Fruit fly (Drosophila melanogaster) whole organism, embryonic: ENCODE data around the gene Zwilch.

Source experiments
- Awh ChIP-seq: fragments of 200-800 bp; sonication (Bioruptor generic); IDR thresholded peaks from 2 replicates; pipeline ENCODE4, ENCODE4 v1.3.6; 2022; ENCODE audit warnings: missing biosample characterization, missing genetic modification characterization
- CG10543 ChIP-seq: fragments of 200-800 bp; sonication (Bioruptor generic); optimal IDR thresholded peaks from 3 replicates; lab custom pipeline; 2017; ENCODE audit warnings: missing biosample characterization, mild to moderate bottlenecking, missing genetic modification characterization, moderate library complexity
- CG10979 ChIP-seq: fragments of 200-800 bp; sonication (Bioruptor generic); optimal IDR thresholded peaks from 2 replicates; lab custom pipeline; 2018; ENCODE audit warnings: missing biosample characterization, mild to moderate bottlenecking, missing genetic modification characterization, moderate library complexity
- CG12236 ChIP-seq: fragments of 200-800 bp; sonication (Bioruptor generic); optimal IDR thresholded peaks from 2 replicates; lab custom pipeline; 2016; ENCODE audit warnings: missing biosample characterization, missing genetic modification characterization
- CG12744 ChIP-seq: fragments of 200-800 bp; sonication (Bioruptor generic); optimal IDR thresholded peaks from 2 replicates; lab custom pipeline; 2016; ENCODE audit warnings: missing biosample characterization, missing genetic modification characterization
- CG13624 ChIP-seq: fragments of 200-800 bp; sonication (Bioruptor generic); optimal IDR thresholded peaks from 2 replicates; lab custom pipeline; 2016; ENCODE audit warnings: missing biosample characterization, missing genetic modification characterization
- CG16863 ChIP-seq: fragments of 200-800 bp; sonication (Bioruptor generic); optimal IDR thresholded peaks from 3 replicates; lab custom pipeline; 2016; ENCODE audit warnings: missing biosample characterization, missing genetic modification characterization
- CG17359 ChIP-seq: fragments of 200-800 bp; sonication (Bioruptor generic); optimal IDR thresholded peaks from 3 replicates; lab custom pipeline; 2018; ENCODE audit warnings: missing biosample characterization, mild to moderate bottlenecking, missing genetic modification characterization, moderate library complexity
- CG17802 ChIP-seq: fragments of 200-800 bp; sonication (Bioruptor generic); optimal IDR thresholded peaks from 2 replicates; lab custom pipeline; 2018; ENCODE audit warnings: missing biosample characterization, mild to moderate bottlenecking, missing genetic modification characterization, moderate library complexity
- CG18262 ChIP-seq: fragments of 200-800 bp; optimal IDR thresholded peaks from 3 replicates; lab custom pipeline; 2019; ENCODE audit warnings: missing biosample characterization, mild to moderate bottlenecking, missing genetic modification characterization, moderate library complexity
- CG2199 ChIP-seq: fragments of 200-800 bp; sonication (Bioruptor generic); IDR thresholded peaks from 3 replicates; pipeline ENCODE4 v1.3.6; 2022; ENCODE audit warnings: missing biosample characterization, missing genetic modification characterization
- CG2875 ChIP-seq: fragments of 200-800 bp; sonication (Bioruptor generic); optimal IDR thresholded peaks from 2 replicates; lab custom pipeline; 2017; ENCODE audit warnings: missing biosample characterization, mild to moderate bottlenecking, missing genetic modification characterization, missing genetic modification reagents
- CG31388 ChIP-seq: fragments of 200-800 bp; sonication (Bioruptor generic); optimal IDR thresholded peaks from 2 replicates; lab custom pipeline; 2016; ENCODE audit warnings: missing biosample characterization, missing genetic modification characterization
- CG33557 ChIP-seq: fragments of 200-800 bp; sonication (Bioruptor generic); optimal IDR thresholded peaks from 2 replicates; lab custom pipeline; 2019; ENCODE audit warnings: missing biosample characterization, mild to moderate bottlenecking, missing genetic modification characterization, moderate library complexity
- CG42726 ChIP-seq: fragments of 200-800 bp; sonication (Bioruptor generic); IDR thresholded peaks from 2 replicates; pipeline ENCODE4 v1.3.6; 2022; ENCODE audit warnings: missing biosample characterization, missing genetic modification characterization; ENCODE audit not compliant: partially characterized antibody
- CG4424 ChIP-seq: fragments of 200-800 bp; sonication (Bioruptor generic); optimal IDR thresholded peaks from 3 replicates; lab custom pipeline; 2016; ENCODE audit warnings: missing biosample characterization, missing genetic modification characterization
- CG4730 ChIP-seq: fragments of 200-800 bp; sonication (Bioruptor generic); IDR thresholded peaks from 2 replicates; pipeline ENCODE4 v1.3.6; 2022; ENCODE audit warnings: missing biosample characterization, missing genetic modification characterization
- CG4854 ChIP-seq: fragments of 200-800 bp; sonication (Bioruptor generic); optimal IDR thresholded peaks from 2 replicates; lab custom pipeline; 2016; ENCODE audit warnings: missing biosample characterization, missing genetic modification characterization, inconsistent platforms
- CG6654 ChIP-seq: fragments of 200-800 bp; sonication (Bioruptor generic); optimal IDR thresholded peaks from 2 replicates; lab custom pipeline; 2017; ENCODE audit warnings: missing biosample characterization, mild to moderate bottlenecking, missing genetic modification characterization
- CG6791 ChIP-seq: fragments of 200-800 bp; sonication (Bioruptor generic); IDR thresholded peaks from 3 replicates; pipeline ENCODE4 v1.3.6; 2022; ENCODE audit warnings: missing biosample characterization, missing genetic modification characterization; ENCODE audit not compliant: partially characterized antibody
- CG7786 ChIP-seq: fragments of 200-800 bp; sonication (Bioruptor generic); optimal IDR thresholded peaks from 2 replicates; lab custom pipeline; 2016; ENCODE audit warnings: missing biosample characterization, missing genetic modification characterization
- CG7839 ChIP-seq: fragments of 200-800 bp; sonication (Bioruptor generic); optimal IDR thresholded peaks from 3 replicates; lab custom pipeline; 2018; ENCODE audit warnings: missing biosample characterization, mild to moderate bottlenecking, missing genetic modification characterization, moderate library complexity
- CG9727 ChIP-seq: fragments of 200-800 bp; sonication (Bioruptor generic); optimal IDR thresholded peaks from 3 replicates; lab custom pipeline; 2017; ENCODE audit warnings: missing biosample characterization, mild to moderate bottlenecking, missing genetic modification characterization
- Dll ChIP-seq: fragments of 200-800 bp; sonication (Bioruptor generic); IDR thresholded peaks from 4 replicates; pipeline ENCODE4 v1.3.6; 2022; ENCODE audit warnings: missing biosample characterization, missing genetic modification characterization; ENCODE audit not compliant: partially characterized antibody
- Drgx ChIP-seq: fragments of 200-800 bp; sonication (Bioruptor generic); IDR thresholded peaks from 2 replicates; pipeline ENCODE4 v1.3.6; 2022; ENCODE audit warnings: missing biosample characterization, missing genetic modification characterization
- E2f2 ChIP-seq: fragments of 200-800 bp; sonication (Bioruptor generic); IDR thresholded peaks from 2 replicates; pipeline ENCODE4 v1.3.6; 2022; ENCODE audit warnings: missing biosample characterization, missing genetic modification characterization
- Fer1 ChIP-seq: fragments of 200-800 bp; sonication (Bioruptor generic); optimal IDR thresholded peaks from 2 replicates; lab custom pipeline; 2017; ENCODE audit warnings: missing biosample characterization, mild to moderate bottlenecking, missing genetic modification characterization
- Hand ChIP-seq: fragments of 200-800 bp; sonication (Bioruptor generic); optimal IDR thresholded peaks from 2 replicates; lab custom pipeline; 2017; ENCODE audit warnings: mild to moderate bottlenecking, missing biosample characterization, missing genetic modification reagents, missing genetic modification characterization
- Hr51 ChIP-seq, 2 experiments: fragments of 200-800 bp; sonication (Bioruptor generic); optimal IDR thresholded peaks; 2 replicates in 1 of 2; 3 replicates in 1 of 2; lab custom pipeline; 2016 to 2018; ENCODE audit warnings: missing biosample characterization in 2 of 2, missing genetic modification characterization in 2 of 2, mild to moderate bottlenecking in 1 of 2, moderate library complexity in 1 of 2
- Lhr ChIP-seq: fragments of 200-800 bp; sonication (Bioruptor generic); optimal IDR thresholded peaks from 3 replicates; lab custom pipeline; 2017; ENCODE audit warnings: mild to moderate bottlenecking, missing biosample characterization, missing genetic modification reagents, missing genetic modification characterization
- Max ChIP-seq: fragments of 200-800 bp; sonication (Bioruptor generic); optimal IDR thresholded peaks from 2 replicates; lab custom pipeline; 2016; ENCODE audit warnings: missing biosample characterization, mild to moderate bottlenecking, missing genetic modification characterization
- Opbp ChIP-seq: fragments of 200-800 bp; sonication (Bioruptor generic); IDR thresholded peaks from 3 replicates; pipeline ENCODE4 v1.3.6; 2022; ENCODE audit warnings: missing biosample characterization, missing genetic modification characterization; ENCODE audit not compliant: partially characterized antibody
- Sox102F ChIP-seq: fragments of 200-800 bp; sonication (Bioruptor generic); optimal IDR thresholded peaks from 2 replicates; lab custom pipeline; 2018; ENCODE audit warnings: missing biosample characterization, mild to moderate bottlenecking, missing genetic modification characterization, moderate library complexity
- Ssrp ChIP-seq: fragments of 200-800 bp; sonication (Bioruptor generic); optimal IDR thresholded peaks from 2 replicates; lab custom pipeline; 2018; ENCODE audit warnings: missing biosample characterization, mild to moderate bottlenecking, missing genetic modification characterization, moderate library complexity
- Tbp ChIP-seq: fragments of >200 bp; optimal IDR thresholded peaks from 2 replicates; lab custom pipeline; 2018; ENCODE audit warnings: missing biosample characterization, missing genetic modification characterization
- Xrp1 ChIP-seq: fragments of 200-800 bp; sonication (Bioruptor generic); IDR thresholded peaks from 2 replicates; pipeline ENCODE4 v1.3.6; 2022; ENCODE audit warnings: missing biosample characterization, missing genetic modification characterization
- bowl ChIP-seq: fragments of 200-800 bp; sonication (Bioruptor generic); IDR thresholded peaks from 2 replicates; pipeline ENCODE4 v1.3.6; 2022; ENCODE audit warnings: missing biosample characterization, missing genetic modification characterization
- cad ChIP-seq: fragments of >200 bp; optimal IDR thresholded peaks from 2 replicates; lab custom pipeline; 2017; ENCODE audit warnings: missing biosample characterization, missing genetic modification characterization
- cg ChIP-seq: fragments of 200-800 bp; sonication (Bioruptor generic); optimal IDR thresholded peaks from 3 replicates; lab custom pipeline; 2019; ENCODE audit warnings: missing biosample characterization, mild to moderate bottlenecking, missing genetic modification characterization, moderate library complexity
- ftz-f1 ChIP-seq: fragments of 200-800 bp; sonication (Bioruptor generic); optimal IDR thresholded peaks from 2 replicates; lab custom pipeline; 2016; ENCODE audit warnings: missing biosample characterization, missing genetic modification characterization
- h ChIP-seq: fragments of >200 bp; optimal IDR thresholded peaks from 2 replicates; lab custom pipeline; 2017
- kah ChIP-seq: fragments of 200-800 bp; sonication (Bioruptor generic); optimal IDR thresholded peaks from 2 replicates; lab custom pipeline; 2018; ENCODE audit warnings: missing biosample characterization, mild to moderate bottlenecking, missing genetic modification characterization
- kni ChIP-seq: fragments of 200-800 bp; sonication (Bioruptor generic); optimal IDR thresholded peaks from 3 replicates; lab custom pipeline; 2017; ENCODE audit warnings: mild to moderate bottlenecking, missing biosample characterization, missing genetic modification reagents, missing genetic modification characterization
- mam ChIP-seq: fragments of 200-800 bp; sonication (Bioruptor generic); optimal IDR thresholded peaks from 3 replicates; lab custom pipeline; 2016; ENCODE audit warnings: missing biosample characterization, missing genetic modification characterization
- pita ChIP-seq: fragments of 200-800 bp; sonication (Bioruptor generic); optimal IDR thresholded peaks from 2 replicates; lab custom pipeline; 2017; ENCODE audit warnings: missing biosample characterization, mild to moderate bottlenecking, missing genetic modification characterization
- ro ChIP-seq: fragments of 200-800 bp; sonication (Bioruptor generic); IDR thresholded peaks from 2 replicates; pipeline ENCODE4 v1.3.6; 2022; ENCODE audit warnings: missing biosample characterization, missing genetic modification characterization
- salm ChIP-seq: fragments of 200-800 bp; sonication (Bioruptor generic); optimal IDR thresholded peaks from 2 replicates; lab custom pipeline; 2018; ENCODE audit warnings: missing biosample characterization, mild to moderate bottlenecking, missing genetic modification characterization
- trem ChIP-seq: fragments of 200-800 bp; optimal IDR thresholded peaks from 3 replicates; lab custom pipeline; 2019; ENCODE audit warnings: missing biosample characterization, mild to moderate bottlenecking, missing genetic modification characterization, moderate library complexity
- vnd ChIP-seq: fragments of 200-800 bp; sonication (Bioruptor generic); IDR thresholded peaks from 3 replicates; pipeline ENCODE4 v1.3.6; 2022; ENCODE audit warnings: missing biosample characterization, missing genetic modification characterization; ENCODE audit not compliant: partially characterized antibody

Zwilch gene

dm6 chr3R:31231134-31231533, 18.0 kb upstream of the Zwilch start:
- TF ChIP-seq CG2199 (GFP tag; lab: Robert Waterston, UW) (peak; percentile 75; the same call in 1 of the 3 replicates), bowl (GFP tag; lab: Robert Waterston, UW) (no peak), CG4730 (GFP tag; lab: Robert Waterston, UW) (no peak), CG6654 (GFP tag; lab: Kevin White, UChicago) (peak; percentile 98), CG12236 (GFP tag; lab: Kevin White, UChicago) (no peak), Ssrp (peak; percentile 1), Opbp (peak; percentile 11; the same call in 1 of the 3 replicates), CG4424 (GFP tag; lab: Kevin White, UChicago) (no peak), Lhr (no peak), CG7786 (GFP tag; lab: Kevin White, UChicago) (no peak), CG7839 (tag; lab: Kevin White, UChicago) (no peak), pita (GFP tag; lab: Kevin White, UChicago) (peak; percentile 8), Drgx (no peak), CG17802 (tag; lab: Kevin White, UChicago) (no peak), Fer1 (GFP tag; lab: Kevin White, UChicago) (no peak), h (lab: Kevin White, UChicago) (no peak), CG6791 (GFP tag; lab: Robert Waterston, UW) (0 out of 3 replicates have a peak, but pooled peaks have one; percentile 40), Hand (GFP tag; lab: Kevin White, UChicago) (no peak), salm (tag; lab: Kevin White, UChicago) (no peak), Tbp (GFP tag; lab: Kevin White, UChicago) (peak; percentile 8), CG17359 (no peak), CG4854 (GFP tag; lab: Kevin White, UChicago) (no peak), CG42726 (GFP tag; lab: Robert Waterston, UW) (0 out of 2 replicates have a peak, but pooled peaks have one; percentile 9), ro (GFP tag; lab: Robert Waterston, UW) (no peak), CG33557 (GFP tag; lab: Kevin White, UChicago) (no peak), cad (GFP tag; lab: Kevin White, UChicago) (no peak)
- TF ChIP-seq, all 482 proteins: peak for 8

dm6 chr3R:31225043-31225681, 12.0 kb upstream of the Zwilch start:
- no peak for TF ChIP-seq Sox102F (GFP tag; lab: Kevin White, UChicago)
- no peak for TF ChIP-seq CG4854 (GFP tag; lab: Kevin White, UChicago)
- TF ChIP-seq kni = no peak
- no peak for TF ChIP-seq CG9727 (GFP tag; lab: Kevin White, UChicago)
- TF ChIP-seq Xrp1 = peak; percentile 5; the same call in 1 of the 2 replicates
- TF ChIP-seq E2f2 (GFP tag; lab: Robert Waterston, UW) = no peak
- TF ChIP-seq Max (GFP tag; lab: Kevin White, UChicago) = peak; percentile 15
- no peak for TF ChIP-seq vnd (GFP tag; lab: Robert Waterston, UW)
- TF ChIP-seq CG18262 (tag; lab: Kevin White, UChicago) = peak; percentile 26
- no peak for TF ChIP-seq trem
- peak; percentile 73 for TF ChIP-seq Drgx
- no peak for TF ChIP-seq Hr51 (GFP tag; optimal IDR thresholded peaks at IDR 0.05; lab: Kevin White, UChicago)
- peak; percentile 14 for TF ChIP-seq CG10543 (GFP tag; lab: Kevin White, UChicago)
- peak; percentile 5 for TF ChIP-seq kah (GFP tag; lab: Kevin White, UChicago)
- TF ChIP-seq Awh (GFP tag; lab: Robert Waterston, UW) = no peak
- TF ChIP-seq CG13624 (GFP tag; lab: Kevin White, UChicago) = no peak
- no peak for TF ChIP-seq CG10979
- TF ChIP-seq CG12744 (GFP tag; lab: Kevin White, UChicago) = no peak
- no peak for TF ChIP-seq CG2875 (GFP tag; lab: Kevin White, UChicago)
- no peak for TF ChIP-seq CG16863 (GFP tag; lab: Kevin White, UChicago)
- no peak for TF ChIP-seq CG31388 (GFP tag; lab: Kevin White, UChicago)
- TF ChIP-seq ftz-f1 (GFP tag; lab: Kevin White, UChicago) = no peak
- TF ChIP-seq Lhr = no peak
- TF ChIP-seq cg (GFP tag; lab: Kevin White, UChicago) = peak; percentile 11
- TF ChIP-seq mam (GFP tag; lab: Kevin White, UChicago) = no peak
- 0 out of 4 replicates have a peak, but pooled peaks have one; percentile 13 for TF ChIP-seq Dll (GFP tag; lab: Robert Waterston, UW)
